Fruit fly (Drosophila melanogaster) whole organism, embryonic: ENCODE data around the gene CG5191.
A peak's percentile ranks its signal among the peaks of the same experiment; 100 is the strongest.

Experiments
- CG10654 ChIP-seq: fragments of 200-800 bp; sonication (Bioruptor generic); optimal IDR thresholded peaks from 2 replicates; lab custom pipeline; 2016; ENCODE audit warnings: missing biosample characterization, missing genetic modification characterization
- CG11398 ChIP-seq: fragments of 200-800 bp; sonication (Bioruptor generic); optimal IDR thresholded peaks from 2 replicates; lab custom pipeline; 2016; ENCODE audit warnings: missing biosample characterization, missing genetic modification characterization
- CG12236 ChIP-seq: fragments of 200-800 bp; sonication (Bioruptor generic); optimal IDR thresholded peaks from 2 replicates; lab custom pipeline; 2016; ENCODE audit warnings: missing biosample characterization, missing genetic modification characterization
- CG13123 ChIP-seq: fragments of 200-800 bp; sonication (Bioruptor generic); optimal IDR thresholded peaks from 2 replicates; lab custom pipeline; 2016; ENCODE audit warnings: missing biosample characterization, missing genetic modification characterization
- CG14441 ChIP-seq: fragments of 200-800 bp; sonication (Bioruptor generic); IDR thresholded peaks from 2 replicates; pipeline ENCODE4 v1.3.6; 2022; ENCODE audit warnings: missing biosample characterization, missing genetic modification characterization
- CG1529 ChIP-seq: fragments of 200-800 bp; sonication (Bioruptor generic); optimal IDR thresholded peaks from 3 replicates; lab custom pipeline; 2018; ENCODE audit warnings: missing biosample characterization, missing genetic modification characterization
- CG16815 ChIP-seq: fragments of 200-800 bp; sonication (Bioruptor generic); optimal IDR thresholded peaks from 3 replicates; lab custom pipeline; 2017; ENCODE audit warnings: missing biosample characterization, mild to moderate bottlenecking, missing genetic modification characterization
- CG2116 ChIP-seq: fragments of 200-800 bp; sonication (Bioruptor generic); optimal IDR thresholded peaks from 3 replicates; lab custom pipeline; 2018; ENCODE audit warnings: missing biosample characterization, mild to moderate bottlenecking, missing genetic modification characterization
- CG30403 ChIP-seq: fragments of 200-800 bp; sonication (Bioruptor generic); optimal IDR thresholded peaks from 3 replicates; lab custom pipeline; 2016; ENCODE audit warnings: missing biosample characterization, missing genetic modification characterization
- CG32532 ChIP-seq: fragments of 200-800 bp; sonication (Bioruptor generic); IDR thresholded peaks from 2 replicates; pipeline ENCODE4 v1.3.6; 2022; ENCODE audit warnings: missing biosample characterization, missing genetic modification characterization
- CG32767 ChIP-seq: fragments of 200-800 bp; sonication (Bioruptor generic); IDR thresholded peaks from 2 replicates; pipeline ENCODE4 v1.3.6; 2022; ENCODE audit warnings: missing biosample characterization, missing genetic modification characterization
- CG32772 ChIP-seq: fragments of 200-800 bp; sonication (Bioruptor generic); IDR thresholded peaks from 2 replicates; pipeline ENCODE4 v1.3.6; 2022; ENCODE audit warnings: missing biosample characterization, missing genetic modification characterization
- CG34422 ChIP-seq: fragments of 200-800 bp; sonication (Bioruptor generic); IDR thresholded peaks from 3 replicates; pipeline ENCODE4 v1.3.6; 2022; ENCODE audit warnings: missing biosample characterization, missing genetic modification characterization
- CG3838 ChIP-seq: fragments of 200-800 bp; sonication (Bioruptor generic); optimal IDR thresholded peaks from 3 replicates; lab custom pipeline; 2016; ENCODE audit warnings: missing biosample characterization, missing genetic modification characterization
- CG4730 ChIP-seq: fragments of 200-800 bp; sonication (Bioruptor generic); IDR thresholded peaks from 2 replicates; pipeline ENCODE4 v1.3.6; 2022; ENCODE audit warnings: missing biosample characterization, missing genetic modification characterization
- CG5180 ChIP-seq: fragments of 200-800 bp; sonication (Bioruptor generic); optimal IDR thresholded peaks from 3 replicates; lab custom pipeline; 2017; ENCODE audit warnings: missing biosample characterization, missing genetic modification characterization, mild to moderate bottlenecking, moderate library complexity, missing genetic modification reagents
- CG6813 ChIP-seq: fragments of 200-800 bp; sonication (Bioruptor generic); optimal IDR thresholded peaks from 2 replicates; lab custom pipeline; 2017; ENCODE audit warnings: missing biosample characterization, missing genetic modification characterization, mild to moderate bottlenecking, moderate library complexity, missing genetic modification reagents
- CG7556 ChIP-seq: fragments of 200-800 bp; sonication (Bioruptor generic); optimal IDR thresholded peaks from 2 replicates; lab custom pipeline; 2017; ENCODE audit warnings: missing biosample characterization, mild to moderate bottlenecking, missing genetic modification characterization
- CG7963 ChIP-seq: fragments of 200-800 bp; sonication (Bioruptor generic); IDR thresholded peaks from 3 replicates; pipeline ENCODE4 v1.3.6; 2022; ENCODE audit warnings: missing biosample characterization, missing genetic modification characterization; ENCODE audit not compliant: partially characterized antibody
- CG9932 ChIP-seq: fragments of 200-800 bp; sonication (Bioruptor generic); IDR thresholded peaks from 2 replicates; pipeline ENCODE4 v1.3.6; 2022; ENCODE audit warnings: missing biosample characterization, missing genetic modification characterization
- Deaf1 ChIP-seq: fragments of 200-800 bp; optimal IDR thresholded peaks from 3 replicates; lab custom pipeline; 2019; ENCODE audit warnings: missing biosample characterization, mild to moderate bottlenecking, missing genetic modification characterization, moderate library complexity
- Dip2 ChIP-seq: fragments of 200-800 bp; sonication (Bioruptor generic); IDR thresholded peaks from 2 replicates; pipeline ENCODE4 v1.3.6; 2022; ENCODE audit warnings: missing biosample characterization, missing genetic modification characterization
- Doc3 ChIP-seq: fragments of 200-800 bp; sonication (Bioruptor generic); IDR thresholded peaks from 3 replicates; pipeline ENCODE4 v1.3.6; 2022; ENCODE audit warnings: missing biosample characterization, missing genetic modification characterization; ENCODE audit not compliant: partially characterized antibody
- Jarid2 ChIP-seq: fragments of 200-800 bp; sonication (Bioruptor generic); optimal IDR thresholded peaks from 3 replicates; lab custom pipeline; 2017; ENCODE audit warnings: mild to moderate bottlenecking, missing biosample characterization, missing genetic modification reagents, missing genetic modification characterization
- MTF-1 ChIP-seq: fragments of 200-800 bp; sonication (Bioruptor generic); optimal IDR thresholded peaks from 2 replicates; lab custom pipeline; 2018; ENCODE audit warnings: missing biosample characterization, mild to moderate bottlenecking, missing genetic modification characterization, borderline replicate concordance
- Meics ChIP-seq: fragments of 200-800 bp; sonication (Bioruptor generic); optimal IDR thresholded peaks from 2 replicates; lab custom pipeline; 2017; ENCODE audit warnings: missing biosample characterization, mild to moderate bottlenecking, missing genetic modification characterization
- Mrtf ChIP-seq: fragments of 200-800 bp; sonication (Bioruptor generic); IDR thresholded peaks from 3 replicates; pipeline ENCODE4 v1.3.6; 2022; ENCODE audit warnings: missing biosample characterization, missing genetic modification characterization
- PHDP ChIP-seq: fragments of 200-800 bp; sonication (Bioruptor generic); optimal IDR thresholded peaks from 3 replicates; lab custom pipeline; 2018; ENCODE audit warnings: missing biosample characterization, mild to moderate bottlenecking, missing genetic modification characterization, moderate library complexity
- Sry-β ChIP-seq: fragments of 200-800 bp; sonication (Bioruptor generic); optimal IDR thresholded peaks from 2 replicates; lab custom pipeline; 2018; ENCODE audit warnings: missing biosample characterization, mild to moderate bottlenecking, missing genetic modification characterization, moderate library complexity
- Sry-δ ChIP-seq: fragments of 200-800 bp; sonication (Bioruptor generic); optimal IDR thresholded peaks from 2 replicates; lab custom pipeline; 2016; ENCODE audit warnings: missing biosample characterization, missing genetic modification characterization
- Ssrp ChIP-seq: fragments of 200-800 bp; sonication (Bioruptor generic); optimal IDR thresholded peaks from 2 replicates; lab custom pipeline; 2018; ENCODE audit warnings: missing biosample characterization, mild to moderate bottlenecking, missing genetic modification characterization, moderate library complexity
- bcd ChIP-seq: fragments of 200-800 bp; sonication (Bioruptor generic); optimal IDR thresholded peaks from 2 replicates; lab custom pipeline; 2017; ENCODE audit warnings: missing biosample characterization, mild to moderate bottlenecking, missing genetic modification characterization
- dm ChIP-seq: fragments of 200-800 bp; sonication (Bioruptor generic); optimal IDR thresholded peaks from 3 replicates; lab custom pipeline; 2016; ENCODE audit warnings: missing biosample characterization, missing genetic modification characterization
- dmrt99B ChIP-seq: fragments of 200-800 bp; sonication (Bioruptor generic); optimal IDR thresholded peaks from 2 replicates; lab custom pipeline; 2018; ENCODE audit warnings: missing biosample characterization, mild to moderate bottlenecking, missing genetic modification characterization, moderate library complexity
- en ChIP-seq: fragments of 200-800 bp; sonication (Bioruptor generic); optimal IDR thresholded peaks from 2 replicates; lab custom pipeline; 2016; ENCODE audit warnings: missing biosample characterization, missing genetic modification characterization
- fd64A ChIP-seq: fragments of 200-800 bp; sonication (Bioruptor generic); optimal IDR thresholded peaks from 3 replicates; lab custom pipeline; 2018; ENCODE audit warnings: missing biosample characterization, mild to moderate bottlenecking, missing genetic modification characterization
- gce ChIP-seq: fragments of 200-800 bp; sonication (Bioruptor generic); IDR thresholded peaks from 3 replicates; pipeline ENCODE4 v1.3.6; 2022; ENCODE audit warnings: missing biosample characterization, missing genetic modification characterization
- hkb ChIP-seq, 2 experiments: fragments of 200-800 bp in 1 of 2; fragments of >200 bp in 1 of 2; sonication (Bioruptor generic) in 1 of 2; IDR thresholded peaks in 1 of 2; optimal IDR thresholded peaks in 1 of 2; 2 replicates each; pipeline versions ENCODE4 v1.3.6 to Lab custom; 2017 to 2022; ENCODE audit warnings: missing biosample characterization in 1 of 2, missing genetic modification characterization in 1 of 2
- ken ChIP-seq: fragments of 200-800 bp; sonication (Bioruptor generic); IDR thresholded peaks from 3 replicates; pipeline ENCODE4 v1.3.6; 2022; ENCODE audit warnings: missing biosample characterization, missing genetic modification characterization
- kni ChIP-seq: fragments of 200-800 bp; sonication (Bioruptor generic); optimal IDR thresholded peaks from 3 replicates; lab custom pipeline; 2017; ENCODE audit warnings: mild to moderate bottlenecking, missing biosample characterization, missing genetic modification reagents, missing genetic modification characterization
- lmd ChIP-seq: fragments of 200-800 bp; sonication (Bioruptor generic); IDR thresholded peaks from 2 replicates; pipeline ENCODE4 v1.3.6; 2022; ENCODE audit warnings: missing biosample characterization, missing genetic modification characterization
- odd ChIP-seq: fragments of 200-800 bp; sonication (Bioruptor generic); optimal IDR thresholded peaks from 2 replicates; lab custom pipeline; 2017; ENCODE audit warnings: missing biosample characterization, mild to moderate bottlenecking, missing genetic modification characterization
- otp ChIP-seq: fragments of 200-800 bp; sonication (Bioruptor generic); IDR thresholded peaks from 3 replicates; pipeline ENCODE4, ENCODE4 v1.3.6; 2022; ENCODE audit warnings: missing biosample characterization, missing genetic modification characterization
- pho ChIP-seq: fragments of 200-800 bp; sonication (Bioruptor generic); optimal IDR thresholded peaks from 2 replicates; lab custom pipeline; 2016; ENCODE audit warnings: missing biosample characterization, missing genetic modification characterization
- seq ChIP-seq: fragments of 200-800 bp; sonication (Bioruptor generic); IDR thresholded peaks from 2 replicates; pipeline ENCODE4 v1.3.6; 2022; ENCODE audit warnings: missing biosample characterization, missing genetic modification characterization
- tap ChIP-seq: fragments of 200-800 bp; optimal IDR thresholded peaks from 3 replicates; lab custom pipeline; 2019; ENCODE audit warnings: missing biosample characterization, mild to moderate bottlenecking, missing genetic modification characterization, moderate library complexity
- trem ChIP-seq: fragments of 200-800 bp; optimal IDR thresholded peaks from 3 replicates; lab custom pipeline; 2019; ENCODE audit warnings: missing biosample characterization, mild to moderate bottlenecking, missing genetic modification characterization, moderate library complexity
- zen ChIP-seq: fragments of 200-800 bp; sonication (Bioruptor generic); optimal IDR thresholded peaks from 3 replicates; lab custom pipeline; 2018; ENCODE audit warnings: missing biosample characterization, mild to moderate bottlenecking, missing genetic modification characterization, moderate library complexity

Gene CG5191

DNA sequence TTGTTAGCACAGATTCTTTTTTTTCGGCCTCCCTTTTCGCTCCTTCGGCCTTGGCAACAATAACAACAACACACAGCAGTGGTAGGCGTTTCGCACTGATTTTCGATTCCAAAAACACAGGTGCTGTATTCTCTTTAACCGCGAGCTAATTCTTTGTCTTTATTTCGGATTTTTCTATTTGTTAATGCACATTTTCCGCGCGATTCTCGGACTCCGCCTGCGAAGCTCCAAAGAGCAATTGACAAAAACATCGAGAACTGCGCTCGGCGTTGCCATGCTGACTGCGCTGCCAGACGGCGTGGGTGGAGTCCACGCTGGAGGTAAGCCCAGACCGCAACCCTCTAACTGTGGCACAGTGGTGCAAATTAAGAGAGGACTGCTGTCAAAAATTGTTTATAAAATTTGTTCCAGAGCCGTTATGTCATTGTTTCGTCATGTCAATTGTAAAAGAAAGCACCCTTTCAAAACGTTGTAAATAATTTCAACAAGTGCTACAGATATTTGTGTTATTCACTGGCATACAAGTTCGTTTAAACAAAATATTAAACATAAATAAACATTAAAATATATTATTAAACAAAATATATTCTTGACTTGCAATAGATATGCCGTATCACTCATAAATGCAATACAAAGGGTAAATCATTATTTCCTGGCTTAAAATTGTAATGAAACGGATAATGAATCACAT, 3.1 kb upstream of the CG5191 start, which contains the start of the genes DPCoAC and CG5180 (continued):
- TF ChIP-seq CG7556: peak; percentile 36
- TF ChIP-seq MTF-1 (GFP tag; lab: Kevin White, UChicago): peak; percentile 42
- TF ChIP-seq bcd: peak; percentile 56
- peak; percentile 51 for TF ChIP-seq CG13123 (GFP tag; lab: Kevin White, UChicago)
- TF ChIP-seq lmd (GFP tag; lab: Robert Waterston, UW): peak; percentile 78
- peak; percentile 57; the same call in 1 of the 2 replicates for TF ChIP-seq CG32772 (GFP tag; lab: Robert Waterston, UW)
- peak; percentile 86 for TF ChIP-seq CG32532 (GFP tag; lab: Robert Waterston, UW)
- peak; percentile 7 for TF ChIP-seq CG11398 (GFP tag; lab: Kevin White, UChicago)
- TF ChIP-seq tap: peak; percentile 34
- no peak for TF ChIP-seq en
- peak; percentile 41 for TF ChIP-seq CG16815
- TF ChIP-seq Jarid2: peak; percentile 53
- peak; percentile 56; the same call in 1 of the 2 replicates for TF ChIP-seq CG4730
- TF ChIP-seq CG30403 (GFP tag; lab: Kevin White, UChicago): peak; percentile 73
- peak; percentile 75 for TF ChIP-seq ken (GFP tag; lab: Robert Waterston, UW)
- no peak for TF ChIP-seq fd64A (GFP tag; lab: Kevin White, UChicago)
- TF ChIP-seq Mrtf (GFP tag; lab: Robert Waterston, UW): peak; percentile 71; the same call in 2 of the 3 replicates
- peak; percentile 32 for TF ChIP-seq odd (GFP tag; lab: Kevin White, UChicago)
- no peak for TF ChIP-seq CG32767 (GFP tag; lab: Robert Waterston, UW)
- peak; percentile 71; the same call in 2 of the 3 replicates for TF ChIP-seq CG7963 (GFP tag; lab: Robert Waterston, UW)

DNA sequence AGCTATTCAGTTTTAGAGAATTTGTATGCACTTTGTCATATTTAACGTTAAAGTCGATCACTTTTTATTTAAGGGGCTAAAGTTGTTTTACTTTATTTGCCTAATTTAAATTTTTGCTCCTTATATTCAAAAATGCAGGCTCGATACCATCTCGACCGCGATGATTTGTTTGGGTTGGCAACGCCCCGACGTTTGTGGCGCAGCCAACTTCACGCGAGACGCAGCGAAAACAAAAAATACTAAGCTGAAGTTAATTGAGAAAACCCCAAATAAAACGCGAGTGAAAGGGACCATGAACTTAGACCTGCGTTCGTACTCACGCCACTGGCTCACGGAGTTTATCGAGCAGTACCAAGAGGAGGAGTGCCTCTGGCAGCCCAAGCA, 2.6 kb upstream of the CG5191 start:
- TF ChIP-seq otp (GFP tag; lab: Robert Waterston, UW) (no peak), CG34422 (GFP tag; lab: Robert Waterston, UW) (peak; percentile 18; the same call in 1 of the 3 replicates), dmrt99B (tag; lab: Kevin White, UChicago) (no peak), CG32767 (GFP tag; lab: Robert Waterston, UW) (no peak), seq (GFP tag; lab: Robert Waterston, UW) (no peak), Ssrp (peak; percentile 4), CG2116 (GFP tag; lab: Kevin White, UChicago) (peak; percentile 3), CG9932 (GFP tag; lab: Robert Waterston, UW) (peak; percentile 76), CG32532 (GFP tag; lab: Robert Waterston, UW) (peak; percentile 10), pho (GFP tag; lab: Kevin White, UChicago) (no peak), Doc3 (GFP tag; lab: Robert Waterston, UW) (peak; percentile 53), Meics (GFP tag; lab: Kevin White, UChicago) (peak; percentile 20), CG5180 (GFP tag; lab: Kevin White, UChicago) (peak; percentile 15), en (no peak), Sry-β (GFP tag; lab: Kevin White, UChicago) (no peak), CG1529 (GFP tag; lab: Kevin White, UChicago) (no peak), hkb (optimal IDR thresholded peaks at IDR 0.05; lab: Kevin White, UChicago) (no peak), hkb (GFP tag; IDR thresholded peaks at IDR 0.05; lab: Robert Waterston, UW) (no peak), Dip2 (GFP tag; lab: Robert Waterston, UW) (no peak), CG6813 (GFP tag; lab: Kevin White, UChicago) (no peak), CG3838 (no peak), CG10654 (no peak), Jarid2 (no peak), trem (tag; lab: Kevin White, UChicago) (no peak), Sry-δ (peak; percentile 71), kni (GFP tag; lab: Kevin White, UChicago) (no peak), Deaf1 (tag; lab: Kevin White, UChicago) (no peak), CG14441 (GFP tag; lab: Robert Waterston, UW) (peak; percentile 24; the same call in 1 of the 2 replicates), PHDP (tag; lab: Kevin White, UChicago) (no peak), dm (no peak), gce (GFP tag; lab: Robert Waterston, UW) (no peak), CG12236 (no peak), zen (no peak)
